Worm (Caenorhabditis elegans): ENCODE results near the gene R166.3.

R166.3 gene

ce11 chrII:10539232-10539631, at the start of gene R166.3:
Gene R166.3, minus strand, starts transcription at chrII:10539332.
- no peak for TF ChIP-seq hlh-1 (tag; optimal IDR thresholded peaks at IDR 0.05)
- TF ChIP-seq nhr-76 (tag; optimal IDR thresholded peaks at IDR 0.05) = no peak
- no peak for TF ChIP-seq nhr-237 (tag; optimal IDR thresholded peaks at IDR 0.05)
- TF ChIP-seq elt-1 (tag; optimal IDR thresholded peaks at IDR 0.05; ENCODE audit: borderline replicate concordance, insufficient read depth) = no peak
- TF ChIP-seq lin-13 (tag; optimal IDR thresholded peaks at IDR 0.05) = no peak
- no peak for TF ChIP-seq nhr-12 (tag; optimal IDR thresholded peaks at IDR 0.05)

ce11 chrII:10587742-10588141, 48.6 kb upstream of the R166.3 start, which contains the start of gene crn-3:
Gene crn-3, plus strand, starts transcription at chrII:10588042.
- TF ChIP-seq blmp-1 (tag; optimal IDR thresholded peaks at IDR 0.05) (no peak), nhr-28 (tag; optimal IDR thresholded peaks at IDR 0.05) (no peak), hlh-1 (tag; optimal IDR thresholded peaks at IDR 0.05) (no peak), elt-1 (tag; optimal IDR thresholded peaks at IDR 0.05; ENCODE audit: borderline replicate concordance, insufficient read depth) (no peak), sptf-1 (tag; optimal IDR thresholded peaks at IDR 0.05) (no peak), M03D4.4 (tag; optimal IDR thresholded peaks at IDR 0.05) (no peak), zip-8 (tag; optimal IDR thresholded peaks at IDR 0.05) (no peak), flh-1 (GFP tag; optimal IDR thresholded peaks at IDR 0.05) (no peak), unc-62 (GFP tag; optimal IDR thresholded peaks at IDR 0.05) (no peak), pha-4 (tag; optimal IDR thresholded peaks at IDR 0.05) (no peak), unc-39 (tag; optimal IDR thresholded peaks at IDR 0.05) (no peak), lin-13 (tag; optimal IDR thresholded peaks at IDR 0.05) (no peak), bed-3 (GFP tag; optimal IDR thresholded peaks at IDR 0.05) (no peak)

- TF ChIP-seq zip-8 (tag; optimal IDR thresholded peaks at IDR 0.05) = no peak
- TF ChIP-seq tbx-8 (GFP tag; optimal IDR thresholded peaks at IDR 0.05) = no peak
- no peak for TF ChIP-seq sptf-1 (tag; optimal IDR thresholded peaks at IDR 0.05)
- no peak for TF ChIP-seq nhr-28 (tag; optimal IDR thresholded peaks at IDR 0.05)
- no peak for TF ChIP-seq nhr-2 (tag; optimal IDR thresholded peaks at IDR 0.05)
Measured at ce11 chrII:10584036-10584435, 44.9 kb upstream of the R166.3 start, which contains the start of gene algn-9. Gene algn-9, plus strand, starts transcription at chrII:10584336.

DNA sequence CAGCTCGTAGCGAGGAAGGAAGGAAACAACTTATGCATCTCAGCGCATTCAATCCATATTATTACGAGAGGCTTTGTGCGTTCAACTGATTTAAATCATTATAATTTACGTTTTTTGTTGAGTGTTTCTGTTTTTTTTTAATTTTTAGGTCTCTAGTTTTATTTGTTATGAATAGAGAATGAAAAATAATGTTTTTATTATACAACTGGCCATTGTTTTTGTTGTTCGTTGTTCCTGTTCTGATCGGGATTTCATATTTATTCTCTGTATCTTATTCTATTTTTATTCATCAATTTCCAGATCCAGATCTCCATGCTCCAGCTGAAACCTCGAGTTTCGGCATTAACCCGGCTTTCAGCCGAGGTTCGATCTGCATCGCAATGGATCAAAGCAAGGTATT, 43.2 kb upstream of the R166.3 start, which contains the start of gene mrps-22:
mrps-22 (plus strand) TSS at position 301 of the 400 bp plus-strand sequence.
- TF ChIP-seq nhr-12 (tag; optimal IDR thresholded peaks at IDR 0.05) (no peak), nhr-237 (tag; optimal IDR thresholded peaks at IDR 0.05) (no peak), blmp-1 (tag; optimal IDR thresholded peaks at IDR 0.05) (no peak), lin-13 (tag; optimal IDR thresholded peaks at IDR 0.05) (no peak)

ce11 chrII:10580833-10581232, 41.7 kb upstream of the R166.3 start, which contains the start of gene dap-3:
Gene dap-3, plus strand, starts transcription at chrII:10581133.
- TF ChIP-seq cnd-1 (tag; optimal IDR thresholded peaks at IDR 0.05) (no peak), ztf-11 (tag; optimal IDR thresholded peaks at IDR 0.05) (no peak), ceh-39 (tag; optimal IDR thresholded peaks at IDR 0.05) (no peak), hlh-1 (tag; optimal IDR thresholded peaks at IDR 0.05) (no peak), nhr-12 (tag; optimal IDR thresholded peaks at IDR 0.05) (no peak), unc-62 (GFP tag; optimal IDR thresholded peaks at IDR 0.05) (no peak), blmp-1 (tag; optimal IDR thresholded peaks at IDR 0.05) (no peak), ceh-43 (GFP tag; optimal IDR thresholded peaks at IDR 0.05) (no peak)

ce11 chrII:10579655-10580054, 40.5 kb upstream of the R166.3 start, which contains the start of gene dohh-1:
Gene dohh-1, plus strand, starts transcription at chrII:10579955.
- no peak for TF ChIP-seq bed-3 (GFP tag; optimal IDR thresholded peaks at IDR 0.05)
- no peak for TF ChIP-seq ztf-11 (tag; optimal IDR thresholded peaks at IDR 0.05)
- no peak for TF ChIP-seq pha-4 (tag; optimal IDR thresholded peaks at IDR 0.05)
- no peak for TF ChIP-seq cnd-1 (tag; optimal IDR thresholded peaks at IDR 0.05)
- no peak for TF ChIP-seq ceh-83 (GFP tag; optimal IDR thresholded peaks at IDR 0.05)
- TF ChIP-seq elt-1 (tag; optimal IDR thresholded peaks at IDR 0.05; ENCODE audit: borderline replicate concordance, insufficient read depth) = no peak
- no peak for TF ChIP-seq mab-5 (tag; optimal IDR thresholded peaks at IDR 0.05)
- TF ChIP-seq unc-62 (GFP tag; optimal IDR thresholded peaks at IDR 0.05) = no peak
- no peak for TF ChIP-seq blmp-1 (tag; optimal IDR thresholded peaks at IDR 0.05)
- TF ChIP-seq ces-1 (GFP tag; optimal IDR thresholded peaks at IDR 0.05) = no peak
- TF ChIP-seq lsy-2 (tag; optimal IDR thresholded peaks at IDR 0.05) = no peak
- no peak for TF ChIP-seq ceh-39 (tag; optimal IDR thresholded peaks at IDR 0.05)
- no peak for TF ChIP-seq unc-39 (tag; optimal IDR thresholded peaks at IDR 0.05)
- TF ChIP-seq nhr-12 (tag; optimal IDR thresholded peaks at IDR 0.05) = no peak
- TF ChIP-seq hlh-1 (tag; optimal IDR thresholded peaks at IDR 0.05) = no peak
